Worm (Caenorhabditis elegans) whole organism, mixed stage, embryonic: ENCODE results near the gene orc-1.

Source experiments
- blmp-1 ChIP-seq: fragments of 150-350 bp; optimal IDR thresholded peaks from 2 replicates; lab custom pipeline; 2014; ENCODE audit warnings: missing biosample characterization, missing genetic modification characterization
- ces-1 ChIP-seq: fragments of 150-350 bp; optimal IDR thresholded peaks from 2 replicates; lab custom pipeline; 2014; ENCODE audit warnings: missing biosample characterization, missing genetic modification reagents, missing genetic modification characterization
- lin-13 ChIP-seq: fragments of 150-350 bp; optimal IDR thresholded peaks from 2 replicates; lab custom pipeline; 2014; ENCODE audit warnings: missing biosample characterization, missing genetic modification characterization
- lin-32 ChIP-seq: fragments of 200-800 bp; sonication (Bioruptor generic); optimal IDR thresholded peaks from 2 replicates; lab custom pipeline; 2018; ENCODE audit warnings: mild to moderate bottlenecking, missing genetic modification characterization, missing compliant biosample characterization
- lsy-2 ChIP-seq: fragments of 150-350 bp; optimal IDR thresholded peaks from 2 replicates; lab custom pipeline; 2014; ENCODE audit warnings: missing biosample characterization, missing genetic modification characterization
- nhr-12 ChIP-seq: fragments of 150-350 bp; optimal IDR thresholded peaks from 2 replicates; lab custom pipeline; 2014; ENCODE audit warnings: missing biosample characterization, missing genetic modification characterization
- nhr-2 ChIP-seq: fragments of 150-350 bp; optimal IDR thresholded peaks from 2 replicates; lab custom pipeline; 2014; ENCODE audit warnings: missing biosample characterization, missing genetic modification characterization
- nhr-237 ChIP-seq: fragments of 150-350 bp; optimal IDR thresholded peaks from 2 replicates; lab custom pipeline; 2014; ENCODE audit warnings: missing biosample characterization, missing genetic modification characterization
- nhr-28 ChIP-seq: fragments of 150-350 bp; optimal IDR thresholded peaks from 2 replicates; lab custom pipeline; 2014; ENCODE audit warnings: missing biosample characterization, missing genetic modification characterization
- snpc-4 ChIP-seq: fragments of 150-350 bp; optimal IDR thresholded peaks from 2 replicates; lab custom pipeline; 2014; ENCODE audit warnings: missing biosample characterization, missing genetic modification characterization
- sptf-1 ChIP-seq: sonication (generic microtip); optimal IDR thresholded peaks from 2 replicates; lab custom pipeline; 2017; ENCODE audit warnings: mild to moderate bottlenecking, missing genetic modification characterization, moderate library complexity, missing compliant biosample characterization
- unc-62 ChIP-seq: fragments of 150-350 bp; optimal IDR thresholded peaks from 2 replicates; lab custom pipeline; 2014; ENCODE audit warnings: missing biosample characterization, missing genetic modification reagents, missing genetic modification characterization

- TF ChIP-seq ces-1 (GFP tag; lab: Kevin White, UChicago) (no peak), nhr-28 (tag; lab: Kevin White, UChicago) (no peak), sptf-1 (tag; lab: Kevin White, UChicago) (no peak), unc-62 (GFP tag; lab: Kevin White, UChicago) (no peak), blmp-1 (tag; lab: Kevin White, UChicago) (no peak), snpc-4 (tag; lab: Kevin White, UChicago) (no peak), lin-13 (no peak), nhr-237 (tag; lab: Kevin White, UChicago) (no peak), lin-32 (no peak), lsy-2 (no peak), nhr-12 (tag; lab: Kevin White, UChicago) (no peak), nhr-2 (no peak)
Observed at ce11 chrIII:10661292-10661691, 18.4 kb downstream of the orc-1 start.
